Worm (Caenorhabditis elegans) whole organism, late embryonic: ENCODE measurements around the gene lap-1.

Experiments used
- nfya-1 ChIP-seq: sonication (generic microtip); optimal IDR thresholded peaks from 2 replicates; lab custom pipeline; 2017; ENCODE audit warnings: missing genetic modification characterization, mild to moderate bottlenecking, missing compliant biosample characterization, antibody characterized with exemption, moderate library complexity
- pha-4 ChIP-seq: fragments of 150-350 bp; optimal IDR thresholded peaks from 2 replicates; lab custom pipeline; 2018; ENCODE audit warnings: missing biosample characterization, missing genetic modification reagents, missing genetic modification characterization

ce11 chrIII:8392307-8392706, 9.4 kb downstream of the lap-1 start:
- no peak for TF ChIP-seq nfya-1 (tag; lab: Kevin White, UChicago)
- no peak for TF ChIP-seq pha-4 (tag; lab: Kevin White, UChicago)
